Fruit fly (Drosophila melanogaster) whole organism, embryonic: ENCODE results near the gene Tbc1d22.

Experiments
- Asciz ChIP-seq: fragments of 200-800 bp; sonication (Bioruptor generic); optimal IDR thresholded peaks from 2 replicates; lab custom pipeline; 2017; ENCODE audit warnings: missing biosample characterization, mild to moderate bottlenecking, missing genetic modification characterization, missing genetic modification reagents
- Bteb2 ChIP-seq: fragments of 200-800 bp; sonication (Bioruptor generic); optimal IDR thresholded peaks from 2 replicates; lab custom pipeline; 2016; ENCODE audit warnings: missing biosample characterization, missing genetic modification characterization
- CG1024 ChIP-seq: fragments of 200-800 bp; sonication (Bioruptor generic); IDR thresholded peaks from 2 replicates; pipeline ENCODE4 v1.3.6; 2022; ENCODE audit warnings: missing biosample characterization, missing genetic modification characterization
- CG10654 ChIP-seq: fragments of 200-800 bp; sonication (Bioruptor generic); optimal IDR thresholded peaks from 2 replicates; lab custom pipeline; 2016; ENCODE audit warnings: missing biosample characterization, missing genetic modification characterization
- CG12391 ChIP-seq: fragments of 200-800 bp; sonication (Bioruptor generic); optimal IDR thresholded peaks from 3 replicates; lab custom pipeline; 2018; ENCODE audit warnings: missing biosample characterization, mild to moderate bottlenecking, missing genetic modification characterization, moderate library complexity
- CG12659 ChIP-seq: fragments of 200-800 bp; sonication (Bioruptor generic); optimal IDR thresholded peaks from 3 replicates; lab custom pipeline; 2017; ENCODE audit warnings: mild to moderate bottlenecking, missing biosample characterization, missing genetic modification reagents, missing genetic modification characterization
- CG15269 ChIP-seq: fragments of 200-800 bp; sonication (Bioruptor generic); optimal IDR thresholded peaks from 2 replicates; lab custom pipeline; 2018; ENCODE audit warnings: missing biosample characterization, mild to moderate bottlenecking, missing genetic modification characterization, moderate library complexity
- CG15514 ChIP-seq: fragments of 200-800 bp; sonication (Bioruptor generic); optimal IDR thresholded peaks from 3 replicates; lab custom pipeline; 2017; ENCODE audit warnings: missing biosample characterization, missing genetic modification characterization, mild to moderate bottlenecking, moderate library complexity, missing genetic modification reagents
- CG16779 ChIP-seq: fragments of 200-800 bp; sonication (Bioruptor generic); IDR thresholded peaks from 2 replicates; pipeline ENCODE4 v1.3.6; 2022; ENCODE audit warnings: missing biosample characterization, missing genetic modification characterization
- CG16863 ChIP-seq: fragments of 200-800 bp; sonication (Bioruptor generic); optimal IDR thresholded peaks from 3 replicates; lab custom pipeline; 2016; ENCODE audit warnings: missing biosample characterization, missing genetic modification characterization
- CG17361 ChIP-seq: fragments of 200-800 bp; sonication (Bioruptor generic); IDR thresholded peaks from 3 replicates; pipeline ENCODE4 v1.3.6; 2022; ENCODE audit warnings: missing biosample characterization, missing genetic modification characterization
- CG18476 ChIP-seq: fragments of 200-800 bp; sonication (Bioruptor generic); optimal IDR thresholded peaks from 2 replicates; lab custom pipeline; 2016; ENCODE audit warnings: missing biosample characterization, mild to moderate bottlenecking, missing genetic modification characterization
- CG2120 ChIP-seq: fragments of 200-800 bp; sonication (Bioruptor generic); optimal IDR thresholded peaks from 3 replicates; lab custom pipeline; 2016; ENCODE audit warnings: missing biosample characterization, missing genetic modification characterization
- CG30020 ChIP-seq: fragments of 200-800 bp; optimal IDR thresholded peaks from 2 replicates; lab custom pipeline; 2019; ENCODE audit warnings: missing biosample characterization, mild to moderate bottlenecking, missing genetic modification characterization, moderate library complexity
- CG30431 ChIP-seq: fragments of 200-800 bp; sonication (Bioruptor generic); optimal IDR thresholded peaks from 2 replicates; lab custom pipeline; 2017; ENCODE audit warnings: missing biosample characterization, missing genetic modification characterization
- CG6272 ChIP-seq: fragments of 200-800 bp; sonication (Bioruptor generic); IDR thresholded peaks from 2 replicates; pipeline ENCODE4 v1.3.6; 2022; ENCODE audit warnings: missing biosample characterization, missing genetic modification characterization
- D ChIP-seq, 2 experiments: fragments of 200-800 bp in 1 of 2; fragments of >200 bp in 1 of 2; sonication (Bioruptor generic) in 1 of 2; optimal IDR thresholded peaks; 2 replicates in 1 of 2; 3 replicates in 1 of 2; lab custom pipeline; 2017; ENCODE audit warnings: mild to moderate bottlenecking in 1 of 2, missing biosample characterization in 1 of 2, missing genetic modification characterization in 1 of 2, missing genetic modification reagents in 1 of 2
- Dip2 ChIP-seq: fragments of 200-800 bp; sonication (Bioruptor generic); IDR thresholded peaks from 2 replicates; pipeline ENCODE4 v1.3.6; 2022; ENCODE audit warnings: missing biosample characterization, missing genetic modification characterization
- Dip3 ChIP-seq: fragments of 200-800 bp; sonication (Bioruptor generic); optimal IDR thresholded peaks from 3 replicates; lab custom pipeline; 2016; ENCODE audit warnings: missing biosample characterization, missing genetic modification characterization
- Doc3 ChIP-seq: fragments of 200-800 bp; sonication (Bioruptor generic); IDR thresholded peaks from 3 replicates; pipeline ENCODE4 v1.3.6; 2022; ENCODE audit warnings: missing biosample characterization, missing genetic modification characterization; ENCODE audit not compliant: partially characterized antibody
- Dref ChIP-seq: fragments of 200-800 bp; sonication (Bioruptor generic); IDR thresholded peaks from 2 replicates; pipeline ENCODE4 v1.3.6; 2022; ENCODE audit warnings: missing biosample characterization, missing genetic modification characterization
- Ets97D ChIP-seq: fragments of 200-800 bp; sonication (Bioruptor generic); optimal IDR thresholded peaks from 3 replicates; lab custom pipeline; 2016; ENCODE audit warnings: missing biosample characterization, missing genetic modification characterization
- Fer3 ChIP-seq: fragments of 200-800 bp; sonication (Bioruptor generic); optimal IDR thresholded peaks from 2 replicates; lab custom pipeline; 2018; ENCODE audit warnings: missing biosample characterization, mild to moderate bottlenecking, missing genetic modification characterization, moderate library complexity
- HLH3B ChIP-seq: fragments of 200-800 bp; sonication (Bioruptor generic); IDR thresholded peaks from 2 replicates; pipeline ENCODE4 v1.3.6; 2022; ENCODE audit warnings: missing biosample characterization, missing genetic modification characterization
- Mrtf ChIP-seq: fragments of 200-800 bp; sonication (Bioruptor generic); IDR thresholded peaks from 3 replicates; pipeline ENCODE4 v1.3.6; 2022; ENCODE audit warnings: missing biosample characterization, missing genetic modification characterization
- Nf-YA ChIP-seq: fragments of 200-800 bp; sonication (Bioruptor generic); IDR thresholded peaks from 2 replicates; pipeline ENCODE4 v1.3.6; 2022; ENCODE audit warnings: missing biosample characterization, missing genetic modification characterization
- Nf-YB ChIP-seq: fragments of 200-800 bp; sonication (Bioruptor generic); optimal IDR thresholded peaks from 3 replicates; lab custom pipeline; 2019; ENCODE audit warnings: missing biosample characterization, mild to moderate bottlenecking, missing genetic modification characterization, moderate library complexity
- NfI ChIP-seq: fragments of 200-800 bp; sonication (Bioruptor generic); optimal IDR thresholded peaks from 3 replicates; lab custom pipeline; 2018; ENCODE audit warnings: missing biosample characterization, mild to moderate bottlenecking, missing genetic modification characterization, moderate library complexity
- Ptx1 ChIP-seq: fragments of 200-800 bp; sonication (Bioruptor generic); IDR thresholded peaks from 2 replicates; pipeline ENCODE4 v1.3.6; 2022; ENCODE audit warnings: missing biosample characterization, missing genetic modification characterization
- Usf ChIP-seq: fragments of 200-800 bp; sonication (Bioruptor generic); optimal IDR thresholded peaks from 2 replicates; lab custom pipeline; 2017; ENCODE audit warnings: missing genotype, missing biosample characterization, missing genetic modification characterization
- Xrp1 ChIP-seq: fragments of 200-800 bp; sonication (Bioruptor generic); IDR thresholded peaks from 2 replicates; pipeline ENCODE4 v1.3.6; 2022; ENCODE audit warnings: missing biosample characterization, missing genetic modification characterization
- aop ChIP-seq: fragments of 200-800 bp; sonication (Bioruptor generic); IDR thresholded peaks from 2 replicates; pipeline ENCODE4 v1.3.6; 2022; ENCODE audit warnings: missing biosample characterization, missing genetic modification characterization
- az2 ChIP-seq: fragments of 200-800 bp; sonication (Bioruptor generic); optimal IDR thresholded peaks from 3 replicates; lab custom pipeline; 2016; ENCODE audit warnings: missing biosample characterization, missing genetic modification characterization
- br ChIP-seq: fragments of >200 bp; optimal IDR thresholded peaks from 2 replicates; lab custom pipeline; 2017
- croc ChIP-seq: fragments of 200-800 bp; sonication (Bioruptor generic); conservative IDR thresholded peaks from 3 replicates; pipeline ENCODE4 v1.3.6; 2022; ENCODE audit warnings: missing biosample characterization, missing genetic modification characterization
- danr ChIP-seq: fragments of 200-800 bp; sonication (Bioruptor generic); IDR thresholded peaks from 2 replicates; pipeline ENCODE4 v1.3.6; 2022; ENCODE audit warnings: missing biosample characterization, missing genetic modification characterization
- dmrt11E ChIP-seq: fragments of 200-800 bp; sonication (Bioruptor generic); optimal IDR thresholded peaks from 3 replicates; lab custom pipeline; 2018; ENCODE audit warnings: missing biosample characterization, mild to moderate bottlenecking, missing genetic modification characterization, moderate library complexity
- dpn ChIP-seq, 2 experiments: fragments of 200-800 bp; sonication (Bioruptor generic); optimal IDR thresholded peaks; 3 replicates each; lab custom pipeline; 2016; ENCODE audit warnings: missing biosample characterization in 2 of 2, missing genetic modification characterization in 2 of 2
- gce ChIP-seq: fragments of 200-800 bp; sonication (Bioruptor generic); IDR thresholded peaks from 3 replicates; pipeline ENCODE4 v1.3.6; 2022; ENCODE audit warnings: missing biosample characterization, missing genetic modification characterization
- gfzf ChIP-seq: fragments of 200-800 bp; sonication (Bioruptor generic); optimal IDR thresholded peaks from 2 replicates; lab custom pipeline; 2016; ENCODE audit warnings: missing biosample characterization, mild to moderate bottlenecking, missing genetic modification characterization, moderate library complexity
- lilli ChIP-seq: fragments of 200-800 bp; sonication (Bioruptor generic); optimal IDR thresholded peaks from 3 replicates; lab custom pipeline; 2016; ENCODE audit warnings: missing biosample characterization, missing genetic modification characterization
- mam ChIP-seq: fragments of 200-800 bp; sonication (Bioruptor generic); optimal IDR thresholded peaks from 3 replicates; lab custom pipeline; 2016; ENCODE audit warnings: missing biosample characterization, missing genetic modification characterization
- pzg ChIP-seq: fragments of 200-800 bp; sonication (Bioruptor generic); optimal IDR thresholded peaks from 3 replicates; lab custom pipeline; 2018; ENCODE audit warnings: missing biosample characterization, mild to moderate bottlenecking, missing genetic modification characterization, moderate library complexity
- slou ChIP-seq: fragments of 200-800 bp; sonication (Bioruptor generic); optimal IDR thresholded peaks from 3 replicates; lab custom pipeline; 2016; ENCODE audit warnings: missing biosample characterization, missing genetic modification characterization
- so ChIP-seq: fragments of 200-800 bp; sonication (Bioruptor generic); IDR thresholded peaks from 3 replicates; pipeline ENCODE4 v1.3.6; 2022; ENCODE audit warnings: missing biosample characterization, missing genetic modification characterization
- sqz ChIP-seq: fragments of 200-800 bp; sonication (Bioruptor generic); optimal IDR thresholded peaks from 3 replicates; lab custom pipeline; 2018; ENCODE audit warnings: missing biosample characterization, mild to moderate bottlenecking, missing genetic modification characterization
- trem ChIP-seq: fragments of 200-800 bp; optimal IDR thresholded peaks from 3 replicates; lab custom pipeline; 2019; ENCODE audit warnings: missing biosample characterization, mild to moderate bottlenecking, missing genetic modification characterization, moderate library complexity
- vfl ChIP-seq: fragments of 200-800 bp; sonication (Bioruptor generic); optimal IDR thresholded peaks from 2 replicates; lab custom pipeline; 2016; ENCODE audit warnings: missing biosample characterization, missing genetic modification characterization
- wdn ChIP-seq: fragments of 200-800 bp; sonication (Bioruptor generic); IDR thresholded peaks from 2 replicates; pipeline ENCODE4 v1.3.6; 2022; ENCODE audit warnings: missing biosample characterization, missing genetic modification characterization

The Tbc1d22 gene

dm6 chr3R:21107907-21108591 is 6.0 kb downstream of the Tbc1d22 start, which contains the start of the genes Sec15 and rtet (continued):
- TF ChIP-seq CG6272 (GFP tag; lab: Robert Waterston, UW), result peak; percentile 64
- TF ChIP-seq Bteb2 (GFP tag; lab: Kevin White, UChicago), result peak; percentile 28
- peak; percentile 71 for TF ChIP-seq Dref
- peak; percentile 64 for TF ChIP-seq CG18476 (GFP tag; lab: Kevin White, UChicago)
- peak; percentile 48; the same call in 1 of the 2 replicates for TF ChIP-seq Ptx1 (GFP tag; lab: Robert Waterston, UW)
- peak; percentile 17 for TF ChIP-seq Dip3 (GFP tag; lab: Kevin White, UChicago)
- 0 out of 2 replicates have a peak, but pooled peaks have one; percentile 11 for TF ChIP-seq wdn (GFP tag; lab: Robert Waterston, UW)
- TF ChIP-seq Nf-YA, result no peak
- TF ChIP-seq CG10654 (GFP tag; lab: Kevin White, UChicago), result peak; percentile 40
- no peak for TF ChIP-seq slou (GFP tag; lab: Kevin White, UChicago)
- TF ChIP-seq CG30020 (tag; lab: Kevin White, UChicago), result peak; percentile 15
- TF ChIP-seq gfzf (GFP tag; lab: Kevin White, UChicago), result no peak
- peak; percentile 17 for TF ChIP-seq Ets97D (GFP tag; lab: Kevin White, UChicago)
- TF ChIP-seq Dip2 (GFP tag; lab: Robert Waterston, UW), result no peak
- TF ChIP-seq pzg, result peak; percentile 38
- 0 out of 3 replicates have a peak, but pooled peaks have one; percentile 43 for TF ChIP-seq Doc3
- TF ChIP-seq CG12391, result peak; percentile 77
- TF ChIP-seq CG2120 (GFP tag; lab: Kevin White, UChicago), result peak; percentile 84
- no peak for TF ChIP-seq aop (GFP tag; lab: Robert Waterston, UW)
- peak; percentile 73 for TF ChIP-seq NfI (GFP tag; lab: Kevin White, UChicago)
- peak in 1 of 2 experiments; percentile 72 for TF ChIP-seq dpn (GFP tag; optimal IDR thresholded peaks at IDR 0.05; lab: Kevin White, UChicago)
- no peak for TF ChIP-seq mam
- peak; percentile 70 for TF ChIP-seq CG12659 (GFP tag; lab: Kevin White, UChicago)
- TF ChIP-seq CG1024 (GFP tag; lab: Robert Waterston, UW), result peak; percentile 48; the same call in 1 of the 2 replicates
- TF ChIP-seq CG30431, result peak; percentile 27
- TF ChIP-seq lilli (GFP tag; lab: Kevin White, UChicago), result peak; percentile 67
- TF ChIP-seq dmrt11E (tag; lab: Kevin White, UChicago), result peak; percentile 76
- 0 out of 3 replicates have a peak, but pooled peaks have one; percentile 23 for TF ChIP-seq so (GFP tag; lab: Robert Waterston, UW)
- TF ChIP-seq Xrp1 (GFP tag; lab: Robert Waterston, UW), result peak; percentile 80
- TF ChIP-seq Usf (GFP tag; lab: Kevin White, UChicago), result peak; percentile 40
- peak; percentile 26 for TF ChIP-seq Nf-YB (GFP tag; lab: Kevin White, UChicago)
- peak; percentile 61 for TF ChIP-seq CG15514 (GFP tag; lab: Kevin White, UChicago)
- TF ChIP-seq CG15269 (tag; lab: Kevin White, UChicago), result no peak
- TF ChIP-seq CG16863, result peak; percentile 65
- 0 out of 2 replicates have a peak, but pooled peaks have one; percentile 26 for TF ChIP-seq CG16779 (GFP tag; lab: Robert Waterston, UW)
- peak; percentile 48 for TF ChIP-seq trem (tag; lab: Kevin White, UChicago)
- no peak for TF ChIP-seq vfl (GFP tag; lab: Kevin White, UChicago)
- TF ChIP-seq danr (GFP tag; lab: Robert Waterston, UW), result no peak
- TF ChIP-seq gce (GFP tag; lab: Robert Waterston, UW), result no peak
- TF ChIP-seq br (lab: Kevin White, UChicago), result no peak
- peak; percentile 50 for TF ChIP-seq Fer3
- peak; percentile 38; the same call in 1 of the 2 replicates for TF ChIP-seq HLH3B (GFP tag; lab: Robert Waterston, UW)
- no peak for TF ChIP-seq D (optimal IDR thresholded peaks at IDR 0.05; lab: Kevin White, UChicago)
- TF ChIP-seq D (GFP tag; optimal IDR thresholded peaks at IDR 0.05; lab: Kevin White, UChicago), result peak; percentile 24
- peak; percentile 28; the same call in 1 of the 3 replicates for TF ChIP-seq croc
- no peak for TF ChIP-seq sqz (GFP tag; lab: Kevin White, UChicago)
- TF ChIP-seq Asciz (GFP tag; lab: Kevin White, UChicago), result no peak
- TF ChIP-seq Mrtf (GFP tag; lab: Robert Waterston, UW), result peak; percentile 49; the same call in 2 of the 3 replicates
- TF ChIP-seq CG17361, result peak; percentile 31; the same call in 1 of the 3 replicates
- TF ChIP-seq az2 (GFP tag; lab: Kevin White, UChicago), result peak; percentile 33
